Fruit fly (Drosophila melanogaster) whole organism, embryonic: Measurements from ENCODE around the gene Ugt35A1.
A peak's percentile ranks its signal among the peaks of the same experiment; 100 is the strongest.

Source experiments
- Ada2b ChIP-seq: fragments of 200-800 bp; sonication (Bioruptor generic); IDR thresholded peaks from 2 replicates; pipeline ENCODE4 v1.3.6; 2022; ENCODE audit warnings: missing biosample characterization, missing genetic modification characterization
- BEAF-32 ChIP-seq: fragments of 200-800 bp; sonication (Bioruptor generic); optimal IDR thresholded peaks from 3 replicates; lab custom pipeline; 2017; ENCODE audit warnings: missing biosample characterization, missing genetic modification characterization, mild to moderate bottlenecking, moderate library complexity, missing genetic modification reagents
- CG11504 ChIP-seq: fragments of 200-800 bp; sonication (Bioruptor generic); optimal IDR thresholded peaks from 3 replicates; lab custom pipeline; 2019; ENCODE audit warnings: missing biosample characterization, mild to moderate bottlenecking, missing genetic modification characterization, moderate library complexity
- CG13123 ChIP-seq: fragments of 200-800 bp; sonication (Bioruptor generic); optimal IDR thresholded peaks from 2 replicates; lab custom pipeline; 2016; ENCODE audit warnings: missing biosample characterization, missing genetic modification characterization
- CG18262 ChIP-seq: fragments of 200-800 bp; optimal IDR thresholded peaks from 3 replicates; lab custom pipeline; 2019; ENCODE audit warnings: missing biosample characterization, mild to moderate bottlenecking, missing genetic modification characterization, moderate library complexity
- CG1832 ChIP-seq: fragments of 200-800 bp; sonication (Bioruptor generic); optimal IDR thresholded peaks from 2 replicates; lab custom pipeline; 2017; ENCODE audit warnings: missing biosample characterization, mild to moderate bottlenecking, missing genetic modification characterization, inconsistent platforms
- CG31224 ChIP-seq: fragments of 200-800 bp; sonication (Bioruptor generic); IDR thresholded peaks from 2 replicates; pipeline ENCODE4 v1.3.6; 2022; ENCODE audit warnings: missing biosample characterization, missing genetic modification characterization
- CG3163 ChIP-seq: fragments of 200-800 bp; sonication (Bioruptor generic); optimal IDR thresholded peaks from 3 replicates; lab custom pipeline; 2016; ENCODE audit warnings: missing biosample characterization, missing genetic modification characterization
- CG33213 ChIP-seq: fragments of 200-800 bp; sonication (Bioruptor generic); optimal IDR thresholded peaks from 3 replicates; lab custom pipeline; 2016; ENCODE audit warnings: missing biosample characterization, missing genetic modification characterization
- CG3995 ChIP-seq: fragments of 200-800 bp; sonication (Bioruptor generic); optimal IDR thresholded peaks from 3 replicates; lab custom pipeline; 2016; ENCODE audit warnings: missing biosample characterization, missing genetic modification characterization
- CG4360 ChIP-seq: fragments of 200-800 bp; sonication (Bioruptor generic); IDR thresholded peaks from 2 replicates; pipeline ENCODE4 v1.3.6; 2022; ENCODE audit warnings: missing biosample characterization, missing genetic modification characterization
- CG7271 ChIP-seq: fragments of 200-800 bp; sonication (Bioruptor generic); optimal IDR thresholded peaks from 2 replicates; lab custom pipeline; 2018; ENCODE audit warnings: missing biosample characterization, mild to moderate bottlenecking, missing genetic modification characterization, moderate library complexity
- CG7839 ChIP-seq: fragments of 200-800 bp; sonication (Bioruptor generic); optimal IDR thresholded peaks from 3 replicates; lab custom pipeline; 2018; ENCODE audit warnings: missing biosample characterization, mild to moderate bottlenecking, missing genetic modification characterization, moderate library complexity
- CG8290 ChIP-seq, 3 experiments: fragments of 200-800 bp; sonication (Bioruptor generic); optimal IDR thresholded peaks; 2 replicates each; lab custom pipeline; 2016 to 2019; ENCODE audit warnings: missing biosample characterization in 3 of 3, missing genetic modification characterization in 3 of 3, mild to moderate bottlenecking in 2 of 3, moderate library complexity in 1 of 3
- CG8924 ChIP-seq: fragments of 200-800 bp; optimal IDR thresholded peaks from 3 replicates; lab custom pipeline; 2019; ENCODE audit warnings: missing biosample characterization, mild to moderate bottlenecking, missing genetic modification characterization, moderate library complexity
- CG9932 ChIP-seq: fragments of 200-800 bp; sonication (Bioruptor generic); IDR thresholded peaks from 2 replicates; pipeline ENCODE4 v1.3.6; 2022; ENCODE audit warnings: missing biosample characterization, missing genetic modification characterization
- CTCF ChIP-seq: fragments of 200-800 bp; sonication (Bioruptor generic); optimal IDR thresholded peaks from 2 replicates; lab custom pipeline; 2017; ENCODE audit warnings: missing biosample characterization, mild to moderate bottlenecking, missing genetic modification characterization, moderate library complexity
- Chrac-16 ChIP-seq: fragments of 200-800 bp; sonication (Bioruptor generic); optimal IDR thresholded peaks from 3 replicates; lab custom pipeline; 2016; ENCODE audit warnings: missing biosample characterization, missing genetic modification characterization
- Dll ChIP-seq: fragments of 200-800 bp; sonication (Bioruptor generic); IDR thresholded peaks from 4 replicates; pipeline ENCODE4 v1.3.6; 2022; ENCODE audit warnings: missing biosample characterization, missing genetic modification characterization; ENCODE audit not compliant: partially characterized antibody
- Fer2 ChIP-seq: fragments of 200-800 bp; sonication (Bioruptor generic); optimal IDR thresholded peaks from 2 replicates; lab custom pipeline; 2018; ENCODE audit warnings: missing biosample characterization, mild to moderate bottlenecking, missing genetic modification characterization, moderate library complexity
- Hr51 ChIP-seq, 2 experiments: fragments of 200-800 bp; sonication (Bioruptor generic); optimal IDR thresholded peaks; 2 replicates in 1 of 2; 3 replicates in 1 of 2; lab custom pipeline; 2016 to 2018; ENCODE audit warnings: missing biosample characterization in 2 of 2, missing genetic modification characterization in 2 of 2, mild to moderate bottlenecking in 1 of 2, moderate library complexity in 1 of 2
- Med ChIP-seq: fragments of 200-800 bp; sonication (Bioruptor generic); peaks from one replicate; lab custom pipeline; 2016; ENCODE audit warnings: missing biosample characterization, missing genetic modification characterization, mild to moderate bottlenecking, inconsistent platforms, moderate library complexity
- Mes4 ChIP-seq: fragments of 200-800 bp; sonication (Bioruptor generic); optimal IDR thresholded peaks from 2 replicates; lab custom pipeline; 2016; ENCODE audit warnings: missing biosample characterization, missing genetic modification characterization
- Mrtf ChIP-seq: fragments of 200-800 bp; sonication (Bioruptor generic); IDR thresholded peaks from 3 replicates; pipeline ENCODE4 v1.3.6; 2022; ENCODE audit warnings: missing biosample characterization, missing genetic modification characterization
- Neu2 ChIP-seq: fragments of 200-800 bp; sonication (Bioruptor generic); optimal IDR thresholded peaks from 3 replicates; lab custom pipeline; 2016; ENCODE audit warnings: missing biosample characterization, missing genetic modification characterization, borderline replicate concordance
- Optix ChIP-seq: fragments of 200-800 bp; sonication (Bioruptor generic); IDR thresholded peaks from 3 replicates; pipeline ENCODE4 v1.3.6; 2022; ENCODE audit warnings: missing biosample characterization, missing genetic modification characterization
- Side ChIP-seq: fragments of 200-800 bp; sonication (Bioruptor generic); optimal IDR thresholded peaks from 2 replicates; lab custom pipeline; 2016; ENCODE audit warnings: missing biosample characterization, missing genetic modification characterization
- Stat92E ChIP-seq, 3 experiments: fragments of >200 bp in 2 of 3; fragments of 200-800 bp in 1 of 3; sonication (Bioruptor generic) in 1 of 3; optimal IDR thresholded peaks; 2 replicates each; lab custom pipeline; 2017 to 2019; ENCODE audit warnings: missing biosample characterization in 3 of 3, missing genetic modification characterization in 3 of 3, mild to moderate bottlenecking in 1 of 3, moderate library complexity in 1 of 3
- TFAM ChIP-seq: fragments of 200-800 bp; sonication (Bioruptor generic); optimal IDR thresholded peaks from 2 replicates; lab custom pipeline; 2017; ENCODE audit warnings: missing biosample characterization, missing genetic modification characterization, inconsistent platforms
- bigmax ChIP-seq: fragments of 200-800 bp; sonication (Bioruptor generic); optimal IDR thresholded peaks from 2 replicates; lab custom pipeline; 2018; ENCODE audit warnings: missing biosample characterization, mild to moderate bottlenecking, missing genetic modification characterization
- chif ChIP-seq, 2 experiments: fragments of 200-800 bp; sonication (Bioruptor generic); optimal IDR thresholded peaks; 3 replicates each; lab custom pipeline; 2016; ENCODE audit warnings: missing biosample characterization in 2 of 2, missing genetic modification characterization in 2 of 2
- chm ChIP-seq: fragments of 200-800 bp; sonication (Bioruptor generic); IDR thresholded peaks from 2 replicates; pipeline ENCODE4 v1.3.6; 2022; ENCODE audit warnings: missing biosample characterization, missing genetic modification characterization
- chn ChIP-seq: fragments of 200-800 bp; sonication (Bioruptor generic); optimal IDR thresholded peaks from 2 replicates; lab custom pipeline; 2016; ENCODE audit warnings: missing biosample characterization, missing genetic modification characterization
- da ChIP-seq: fragments of 200-800 bp; sonication (Bioruptor generic); optimal IDR thresholded peaks from 2 replicates; lab custom pipeline; 2016; ENCODE audit warnings: missing biosample characterization, missing genetic modification characterization
- disco-r ChIP-seq: fragments of 200-800 bp; sonication (Bioruptor generic); optimal IDR thresholded peaks from 2 replicates; lab custom pipeline; 2016; ENCODE audit warnings: missing biosample characterization, missing genetic modification characterization
- exex ChIP-seq: fragments of 200-800 bp; sonication (Bioruptor generic); optimal IDR thresholded peaks from 4 replicates; lab custom pipeline; 2018; ENCODE audit warnings: missing biosample characterization, mild to moderate bottlenecking, missing genetic modification characterization, moderate library complexity
- ftz-f1 ChIP-seq: fragments of 200-800 bp; sonication (Bioruptor generic); optimal IDR thresholded peaks from 2 replicates; lab custom pipeline; 2016; ENCODE audit warnings: missing biosample characterization, missing genetic modification characterization
- grau ChIP-seq: fragments of 200-800 bp; optimal IDR thresholded peaks from 3 replicates; lab custom pipeline; 2019; ENCODE audit warnings: missing biosample characterization, mild to moderate bottlenecking, missing genetic modification characterization, moderate library complexity
- gt ChIP-seq: fragments of 200-800 bp; sonication (Bioruptor generic); IDR thresholded peaks from 2 replicates; pipeline ENCODE4 v1.3.6; 2022; ENCODE audit warnings: missing biosample characterization, missing genetic modification characterization
- lilli ChIP-seq: fragments of 200-800 bp; sonication (Bioruptor generic); optimal IDR thresholded peaks from 3 replicates; lab custom pipeline; 2016; ENCODE audit warnings: missing biosample characterization, missing genetic modification characterization
- lov ChIP-seq, 2 experiments: fragments of 200-800 bp in 1 of 2; fragments of >200 bp in 1 of 2; sonication (Bioruptor generic) in 1 of 2; IDR thresholded peaks in 1 of 2; optimal IDR thresholded peaks in 1 of 2; 2 replicates in 1 of 2; 3 replicates in 1 of 2; pipeline versions ENCODE4 v1.3.6 to Lab custom; 2017 to 2022; ENCODE audit warnings: missing biosample characterization in 1 of 2, missing genetic modification characterization in 1 of 2
- mam ChIP-seq: fragments of 200-800 bp; sonication (Bioruptor generic); optimal IDR thresholded peaks from 3 replicates; lab custom pipeline; 2016; ENCODE audit warnings: missing biosample characterization, missing genetic modification characterization
- pfk ChIP-seq: fragments of 200-800 bp; sonication (Bioruptor generic); optimal IDR thresholded peaks from 2 replicates; lab custom pipeline; 2018; ENCODE audit warnings: missing biosample characterization, mild to moderate bottlenecking, missing genetic modification characterization, moderate library complexity
- prd ChIP-seq, 3 experiments: fragments of >200 bp in 2 of 3; fragments of 200-800 bp in 1 of 3; sonication (Bioruptor generic) in 1 of 3; optimal IDR thresholded peaks in 2 of 3; IDR thresholded peaks in 1 of 3; 2 replicates in 2 of 3; 3 replicates in 1 of 3; pipeline versions ENCODE4 v1.3.6 to Lab custom; 2017 to 2022; ENCODE audit warnings: missing biosample characterization in 1 of 3, missing genetic modification characterization in 1 of 3
- slbo ChIP-seq: fragments of 200-800 bp; sonication (Bioruptor generic); IDR thresholded peaks from 2 replicates; pipeline ENCODE4 v1.3.6; 2022; ENCODE audit warnings: missing biosample characterization, missing genetic modification characterization
- usp ChIP-seq: fragments of >200 bp; optimal IDR thresholded peaks from 2 replicates; lab custom pipeline; 2017; ENCODE audit warnings: missing biosample characterization, missing genetic modification characterization
- zen2 ChIP-seq: fragments of 200-800 bp; sonication (Bioruptor generic); IDR thresholded peaks from 3 replicates; pipeline ENCODE4 v1.3.6; 2022; ENCODE audit warnings: missing biosample characterization, missing genetic modification characterization; ENCODE audit not compliant: partially characterized antibody
- zf30C ChIP-seq: fragments of 200-800 bp; sonication (Bioruptor generic); optimal IDR thresholded peaks from 3 replicates; lab custom pipeline; 2018; ENCODE audit warnings: missing biosample characterization, mild to moderate bottlenecking, missing genetic modification characterization

Gene Ugt35A1

dm6 chr3R:11196648-11197388, 24.4 kb upstream of the Ugt35A1 start (continued):
- TF ChIP-seq mam (no peak), CG3995 (GFP tag; lab: Kevin White, UChicago) (peak; percentile 81), BEAF-32 (GFP tag; lab: Kevin White, UChicago) (peak; percentile 14), Neu2 (GFP tag; lab: Kevin White, UChicago) (no peak), Stat92E (GFP tag; optimal IDR thresholded peaks at IDR 0.05; lab: Kevin White, UChicago) (peak in 1 of 3 experiments; percentile 99), da (GFP tag; lab: Kevin White, UChicago) (peak; percentile 82), Dll (GFP tag; lab: Robert Waterston, UW) (no peak), Hr51 (GFP tag; optimal IDR thresholded peaks at IDR 0.05; lab: Kevin White, UChicago) (peak; percentile 93 to 100), slbo (peak; percentile 99), lilli (peak; percentile 94), Optix (no peak; the same call in 2 of the 3 replicates), CG3163 (GFP tag; lab: Kevin White, UChicago) (peak; percentile 97), usp (GFP tag; lab: Kevin White, UChicago) (no peak), chm (GFP tag; lab: Robert Waterston, UW) (peak; percentile 86), bigmax (GFP tag; lab: Kevin White, UChicago) (peak; percentile 49), CG1832 (GFP tag; lab: Kevin White, UChicago) (no peak), CG7839 (peak; percentile 100), lov (optimal IDR thresholded peaks at IDR 0.05; lab: Kevin White, UChicago) (no peak), lov (GFP tag; IDR thresholded peaks at IDR 0.05; lab: Robert Waterston, UW) (peak; percentile 88; the same call in 2 of the 3 replicates), Fer2 (tag; lab: Kevin White, UChicago) (peak; percentile 97), CG9932 (GFP tag; lab: Robert Waterston, UW) (peak; percentile 98), prd (optimal IDR thresholded peaks at IDR 0.05; lab: Kevin White, UChicago) (no peak), prd (GFP tag; IDR thresholded peaks at IDR 0.05; lab: Robert Waterston, UW) (peak; percentile 98), Mrtf (peak; percentile 98), gt (GFP tag; lab: Robert Waterston, UW) (peak; percentile 96), Chrac-16 (GFP tag; lab: Kevin White, UChicago) (peak; percentile 92), CG18262 (tag; lab: Kevin White, UChicago) (peak; percentile 96), chif (GFP tag; optimal IDR thresholded peaks at IDR 0.05; lab: Kevin White, UChicago) (peak; percentile 69 to 88), Ada2b (GFP tag; lab: Robert Waterston, UW) (peak; percentile 97), Mes4 (peak; percentile 80), grau (tag; lab: Kevin White, UChicago) (peak; percentile 95), chn (GFP tag; lab: Kevin White, UChicago) (peak; percentile 81), CG33213 (no peak), zen2 (GFP tag; lab: Robert Waterston, UW) (no peak), ftz-f1 (peak; percentile 46), disco-r (GFP tag; lab: Kevin White, UChicago) (peak; percentile 31), CTCF (peak; percentile 67), CG11504 (tag; lab: Kevin White, UChicago) (peak; percentile 99), exex (peak; percentile 94), CG8924 (tag; lab: Kevin White, UChicago) (peak; percentile 95), CG8290 (GFP tag; optimal IDR thresholded peaks at IDR 0.05; lab: Kevin White, UChicago) (peak; percentile 91), CG8290 (tag; optimal IDR thresholded peaks at IDR 0.05; lab: Kevin White, UChicago) (peak; percentile 77 to 84), Med (GFP tag; lab: Kevin White, UChicago) (peak; percentile 98), CG7271 (tag; lab: Kevin White, UChicago) (peak; percentile 85), TFAM (GFP tag; lab: Kevin White, UChicago) (peak; percentile 69), CG13123 (GFP tag; lab: Kevin White, UChicago) (peak; percentile 94), zf30C (GFP tag; lab: Kevin White, UChicago) (no peak), pfk (GFP tag; lab: Kevin White, UChicago) (peak; percentile 50), CG4360 (peak; percentile 70), CG31224 (peak; percentile 96), Side (GFP tag; lab: Kevin White, UChicago) (peak; percentile 59)
